Worm (Caenorhabditis elegans): ENCODE results near the gene clx-1.

DNA sequence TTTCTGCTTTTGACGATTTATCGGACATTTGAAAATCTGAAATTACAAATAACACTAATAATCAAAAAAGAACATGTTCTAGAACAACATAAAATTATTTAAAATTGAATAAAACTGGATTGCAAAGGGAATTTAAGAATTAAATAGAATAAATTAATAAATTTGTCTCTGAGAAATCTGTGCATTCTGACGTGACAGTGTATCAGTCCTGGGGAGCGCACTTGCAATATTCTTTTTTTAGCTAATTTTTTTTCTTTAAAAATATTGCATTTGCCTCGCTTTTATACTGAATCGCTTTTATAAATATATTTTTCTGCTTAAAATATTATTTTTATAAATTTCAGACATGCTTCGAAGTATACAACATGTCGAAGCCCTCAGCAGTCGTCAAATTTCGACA, 24.7 kb upstream of the clx-1 start, which contains the start of the genes mrpl-1, emc-6 and mrps-24:
- TF ChIP-seq F33H1.4 (GFP tag; IDR thresholded peaks at IDR 0.05) (peak; percentile 25), dox-1 (GFP tag; IDR thresholded peaks at IDR 0.05) (no peak), efl-1 (GFP tag; optimal IDR thresholded peaks at IDR 0.05) (peak; percentile 1)
